Worm (Caenorhabditis elegans) whole organism, L4 larva: ENCODE measurements around the gene F25B3.5.

ENCODE experiments used
- F49E8.2 ChIP-seq: sonication (generic microtip); optimal IDR thresholded peaks from 2 replicates; lab custom pipeline; 2016; ENCODE audit warnings: missing compliant biosample characterization, mild to moderate bottlenecking, missing genetic modification characterization, borderline replicate concordance
- T26A8.4 ChIP-seq: fragments of 200-800 bp; sonication (Bioruptor generic); IDR thresholded peaks from 2 replicates; pipeline ENCODE4 v1.3.6; 2022; ENCODE audit warnings: missing genetic modification characterization, missing compliant biosample characterization
- Y5F2A.4 ChIP-seq: fragments of 200-800 bp; sonication (Bioruptor generic); optimal IDR thresholded peaks from 2 replicates; lab custom pipeline; 2018; ENCODE audit warnings: mild to moderate bottlenecking, missing genetic modification characterization, missing compliant biosample characterization
- ZK546.5 ChIP-seq, 2 experiments: sonication (generic microtip); optimal IDR thresholded peaks; 2 replicates each; lab custom pipeline; 2017; ENCODE audit warnings: missing biosample characterization in 2 of 2, missing genetic modification characterization in 2 of 2
- aha-1 ChIP-seq: fragments of 150-350 bp; peaks from one replicate; lab custom pipeline; 2014; ENCODE audit warnings: missing biosample characterization, missing genetic modification characterization
- ama-1 ChIP-seq: fragments of 150-350 bp; optimal IDR thresholded peaks from 2 replicates; lab custom pipeline; 2014; ENCODE audit warnings: inconsistent platforms, mixed read lengths
- ceh-28 ChIP-seq: fragments of 150-350 bp; optimal IDR thresholded peaks from 2 replicates; lab custom pipeline; 2014; ENCODE audit warnings: missing biosample characterization, missing genetic modification reagents, missing genetic modification characterization
- cey-2 ChIP-seq: sonication (generic microtip); optimal IDR thresholded peaks from 3 replicates; lab custom pipeline; 2017; ENCODE audit warnings: missing genetic modification characterization, mild to moderate bottlenecking, missing compliant biosample characterization, antibody characterized with exemption, borderline replicate concordance; ENCODE audit not compliant: insufficient read depth
- dve-1 ChIP-seq: sonication (generic microtip); optimal IDR thresholded peaks from 2 replicates; lab custom pipeline; 2017; ENCODE audit warnings: antibody characterized with exemption, mild to moderate bottlenecking, missing genetic modification characterization, missing compliant biosample characterization; ENCODE audit not compliant: insufficient read depth
- fkh-10 ChIP-seq: fragments of 150-350 bp; optimal IDR thresholded peaks from 2 replicates; lab custom pipeline; 2014; ENCODE audit warnings: missing biosample characterization, missing genetic modification reagents, missing genetic modification characterization
- lim-7 ChIP-seq: fragments of 200-800 bp; sonication (Bioruptor generic); IDR thresholded peaks from 2 replicates; pipeline ENCODE4 v1.3.6; 2022; ENCODE audit warnings: missing genetic modification characterization, missing compliant biosample characterization
- lin-38 ChIP-seq: fragments of 200-800 bp; sonication (Bioruptor generic); IDR thresholded peaks from 2 replicates; pipeline ENCODE4 v1.3.6; 2022; ENCODE audit warnings: missing genetic modification reagents, missing genetic modification characterization, missing compliant biosample characterization
- mes-2 ChIP-seq: sonication (generic microtip); optimal IDR thresholded peaks from 2 replicates; lab custom pipeline; 2016; ENCODE audit warnings: missing genotype, mild to moderate bottlenecking, missing genetic modification characterization, missing compliant biosample characterization; ENCODE audit not compliant: poor library complexity, severe bottlenecking
- mxl-3 ChIP-seq: fragments of 200-800 bp; sonication (Bioruptor generic); optimal IDR thresholded peaks from 2 replicates; lab custom pipeline; 2018; ENCODE audit warnings: mild to moderate bottlenecking, missing genetic modification characterization, missing compliant biosample characterization
- nhr-10 ChIP-seq: fragments of 150-350 bp; optimal IDR thresholded peaks from 2 replicates; lab custom pipeline; 2014; ENCODE audit warnings: missing biosample characterization, missing genetic modification characterization
- nhr-11 ChIP-seq: fragments of 150-350 bp; optimal IDR thresholded peaks from 2 replicates; lab custom pipeline; 2014; ENCODE audit warnings: missing biosample characterization, missing genetic modification characterization
- nhr-28 ChIP-seq: fragments of 150-350 bp; optimal IDR thresholded peaks from 2 replicates; lab custom pipeline; 2014; ENCODE audit warnings: missing biosample characterization, missing genetic modification characterization
- nhr-48 ChIP-seq: sonication (generic microtip); optimal IDR thresholded peaks from 2 replicates; lab custom pipeline; 2016; ENCODE audit warnings: mild to moderate bottlenecking, missing genetic modification characterization, missing compliant biosample characterization
- pqm-1 ChIP-seq: sonication (generic microtip); optimal IDR thresholded peaks from 2 replicates; lab custom pipeline; 2017; ENCODE audit warnings: missing biosample characterization, missing genetic modification characterization
- rbr-2 ChIP-seq: sonication (generic microtip); optimal IDR thresholded peaks from 2 replicates; lab custom pipeline; 2016; ENCODE audit warnings: missing genotype, missing genetic modification characterization, missing compliant biosample characterization
- saeg-2 ChIP-seq: fragments of 200-800 bp; sonication (Bioruptor generic); IDR thresholded peaks from 2 replicates; pipeline ENCODE4 v1.3.6; 2022; ENCODE audit warnings: missing genetic modification reagents, missing genetic modification characterization, missing compliant biosample characterization
- sdz-12 ChIP-seq: fragments of 200-800 bp; sonication (Bioruptor generic); optimal IDR thresholded peaks from 2 replicates; lab custom pipeline; 2018; ENCODE audit warnings: mild to moderate bottlenecking, missing genetic modification characterization, missing compliant biosample characterization
- tag-97 ChIP-seq: fragments of 200-800 bp; sonication (Bioruptor generic); IDR thresholded peaks from 2 replicates; pipeline ENCODE4 v1.3.6; 2022; ENCODE audit warnings: missing genetic modification characterization, missing compliant biosample characterization
- unc-130 ChIP-seq: sonication (generic microtip); optimal IDR thresholded peaks from 2 replicates; lab custom pipeline; 2016; ENCODE audit warnings: missing genetic modification reagents, missing genetic modification characterization, missing compliant biosample characterization
- unc-62 ChIP-seq, 3 experiments: fragments of 150-350 bp in 1 of 3; sonication (generic microtip); optimal IDR thresholded peaks in 2 of 3; peaks in 1 of 3; 1 replicate in 1 of 3; 2 replicates in 2 of 3; lab custom pipeline; 2014 to 2017; ENCODE audit warnings: missing biosample characterization in 3 of 3, missing genetic modification characterization in 3 of 3, missing genetic modification reagents in 3 of 3, missing genotype in 1 of 3
- ztf-11 ChIP-seq: fragments of 150-350 bp; optimal IDR thresholded peaks from 2 replicates; lab custom pipeline; 2014; ENCODE audit warnings: missing biosample characterization, missing genetic modification characterization

Gene F25B3.5

ce11 chrV:9526470-9526869 is 43.6 kb downstream of the F25B3.5 start, which contains the start of gene C50F4.1 (continued):
- TF ChIP-seq lin-38 (GFP tag; lab: Robert Waterston, UW) (no peak), ceh-28 (tag; lab: Kevin White, UChicago) (no peak), pqm-1 (tag; lab: Kevin White, UChicago) (peak; percentile 91), rbr-2 (tag; lab: Kevin White, UChicago) (no peak), nhr-11 (tag; lab: Kevin White, UChicago) (no peak), T26A8.4 (GFP tag; lab: Robert Waterston, UW) (no peak), nhr-48 (tag; lab: Kevin White, UChicago) (no peak), nhr-10 (tag; lab: Kevin White, UChicago) (no peak), cey-2 (tag; lab: Kevin White, UChicago) (no peak), unc-130 (GFP tag; lab: Kevin White, UChicago) (no peak)

ce11 chrV:9524099-9524498 is 46.0 kb downstream of the F25B3.5 start, which contains the start of gene C50F4.9:
Gene C50F4.9 (minus strand): TSS chrV:9524199.
- no peak for TF ChIP-seq ama-1 (lab: Kevin White, UChicago)

- TF ChIP-seq unc-62 (GFP tag; optimal IDR thresholded peaks at IDR 0.05 in 1 of 2; lab: Kevin White, UChicago): peak in 1 of 2 experiments; percentile 62
- no peak for TF ChIP-seq unc-62 (tag; optimal IDR thresholded peaks at IDR 0.05; lab: Kevin White, UChicago)
- no peak for TF ChIP-seq sdz-12
- TF ChIP-seq aha-1 (tag; lab: Kevin White, UChicago): peak; percentile 46
- TF ChIP-seq ZK546.5 (tag; optimal IDR thresholded peaks at IDR 0.05; lab: Kevin White, UChicago): no peak
- no peak for TF ChIP-seq ama-1 (lab: Kevin White, UChicago)
Measured at ce11 chrV:9521697-9522096, 48.4 kb downstream of the F25B3.5 start.

ce11 chrV:9518832-9519231 is 51.3 kb downstream of the F25B3.5 start, which contains the start of gene C50F4.8:
Gene C50F4.8 (minus strand): TSS chrV:9518859.
- TF ChIP-seq ztf-11 (tag; lab: Kevin White, UChicago) (no peak), tag-97 (GFP tag; lab: Robert Waterston, UW) (no peak), F49E8.2 (tag; lab: Kevin White, UChicago) (no peak), fkh-10 (GFP tag; lab: Kevin White, UChicago) (no peak), mxl-3 (GFP tag; lab: Kevin White, UChicago) (no peak), mes-2 (tag; lab: Kevin White, UChicago) (no peak), lim-7 (no peak), saeg-2 (GFP tag; lab: Robert Waterston, UW) (no peak), unc-62 (GFP tag; optimal IDR thresholded peaks at IDR 0.05 in 1 of 2; lab: Kevin White, UChicago) (peak in 1 of 2 experiments; percentile 35), unc-62 (tag; optimal IDR thresholded peaks at IDR 0.05; lab: Kevin White, UChicago) (no peak), dve-1 (tag; lab: Kevin White, UChicago) (peak; percentile 24), nhr-28 (tag; lab: Kevin White, UChicago) (peak; percentile 39), Y5F2A.4 (no peak)
- TF ChIP-seq, all 104 proteins: peak for 3
